Fruit fly (Drosophila melanogaster) whole organism, embryonic: ENCODE data around the gene CG8117.

Experiments used
- Antp ChIP-seq: fragments of 200-800 bp; sonication (Bioruptor generic); optimal IDR thresholded peaks from 3 replicates; lab custom pipeline; 2016; ENCODE audit warnings: missing biosample characterization, missing genetic modification characterization
- B-H1 ChIP-seq: fragments of 200-800 bp; sonication (Bioruptor generic); IDR thresholded peaks from 3 replicates; pipeline ENCODE4 v1.3.6; 2022; ENCODE audit warnings: missing biosample characterization, missing genetic modification characterization
- CG10267 ChIP-seq: fragments of 200-800 bp; sonication (Bioruptor generic); optimal IDR thresholded peaks from 2 replicates; lab custom pipeline; 2018; ENCODE audit warnings: missing biosample characterization, mild to moderate bottlenecking, missing genetic modification characterization, moderate library complexity
- CG11085 ChIP-seq: fragments of 200-800 bp; sonication (Bioruptor generic); IDR thresholded peaks from 2 replicates; pipeline ENCODE4 v1.3.6; 2022; ENCODE audit warnings: missing biosample characterization, missing genetic modification characterization
- CG11456 ChIP-seq: fragments of 200-800 bp; sonication (Bioruptor generic); IDR thresholded peaks from 3 replicates; pipeline ENCODE4 v1.3.6; 2022; ENCODE audit warnings: missing biosample characterization, missing genetic modification characterization
- CG13287 ChIP-seq: fragments of 200-800 bp; sonication (Bioruptor generic); IDR thresholded peaks from 2 replicates; pipeline ENCODE4 v1.3.6; 2022; ENCODE audit warnings: missing biosample characterization, missing genetic modification characterization; ENCODE audit not compliant: partially characterized antibody
- CG16815 ChIP-seq: fragments of 200-800 bp; sonication (Bioruptor generic); optimal IDR thresholded peaks from 3 replicates; lab custom pipeline; 2017; ENCODE audit warnings: missing biosample characterization, mild to moderate bottlenecking, missing genetic modification characterization
- CG16863 ChIP-seq: fragments of 200-800 bp; sonication (Bioruptor generic); optimal IDR thresholded peaks from 3 replicates; lab custom pipeline; 2016; ENCODE audit warnings: missing biosample characterization, missing genetic modification characterization
- CG17328 ChIP-seq: fragments of 200-800 bp; sonication (Bioruptor generic); IDR thresholded peaks from 2 replicates; pipeline ENCODE4 v1.3.6; 2022; ENCODE audit warnings: missing biosample characterization, missing genetic modification characterization
- CG30403 ChIP-seq: fragments of 200-800 bp; sonication (Bioruptor generic); optimal IDR thresholded peaks from 3 replicates; lab custom pipeline; 2016; ENCODE audit warnings: missing biosample characterization, missing genetic modification characterization
- CG32532 ChIP-seq: fragments of 200-800 bp; sonication (Bioruptor generic); IDR thresholded peaks from 2 replicates; pipeline ENCODE4 v1.3.6; 2022; ENCODE audit warnings: missing biosample characterization, missing genetic modification characterization
- CG33213 ChIP-seq: fragments of 200-800 bp; sonication (Bioruptor generic); optimal IDR thresholded peaks from 3 replicates; lab custom pipeline; 2016; ENCODE audit warnings: missing biosample characterization, missing genetic modification characterization
- CG3847 ChIP-seq: fragments of 200-800 bp; sonication (Bioruptor generic); IDR thresholded peaks from 2 replicates; pipeline ENCODE4 v1.3.6; 2022; ENCODE audit warnings: missing biosample characterization, missing genetic modification characterization
- CG8089 ChIP-seq: fragments of 200-800 bp; sonication (Bioruptor generic); optimal IDR thresholded peaks from 3 replicates; lab custom pipeline; 2016; ENCODE audit warnings: missing biosample characterization, missing genetic modification characterization
- CG8388 ChIP-seq: fragments of 200-800 bp; sonication (Bioruptor generic); optimal IDR thresholded peaks from 2 replicates; lab custom pipeline; 2019; ENCODE audit warnings: missing biosample characterization, mild to moderate bottlenecking, missing genetic modification characterization, moderate library complexity
- Chrac-16 ChIP-seq: fragments of 200-800 bp; sonication (Bioruptor generic); optimal IDR thresholded peaks from 3 replicates; lab custom pipeline; 2016; ENCODE audit warnings: missing biosample characterization, missing genetic modification characterization
- Dad ChIP-seq: fragments of 200-800 bp; sonication (Bioruptor generic); optimal IDR thresholded peaks from 3 replicates; lab custom pipeline; 2016; ENCODE audit warnings: missing biosample characterization, missing genetic modification characterization
- Dp ChIP-seq: fragments of 200-800 bp; sonication (Bioruptor generic); optimal IDR thresholded peaks from 2 replicates; lab custom pipeline; 2018; ENCODE audit warnings: missing biosample characterization, mild to moderate bottlenecking, missing genetic modification characterization, moderate library complexity
- Dref ChIP-seq: fragments of 200-800 bp; sonication (Bioruptor generic); IDR thresholded peaks from 2 replicates; pipeline ENCODE4 v1.3.6; 2022; ENCODE audit warnings: missing biosample characterization, missing genetic modification characterization
- Elba2 ChIP-seq: fragments of 200-800 bp; sonication (Bioruptor generic); optimal IDR thresholded peaks from 3 replicates; lab custom pipeline; 2016; ENCODE audit warnings: missing biosample characterization, missing genetic modification characterization
- Ets65A ChIP-seq: fragments of 200-800 bp; sonication (Bioruptor generic); peaks from one replicate; lab custom pipeline; 2016; ENCODE audit warnings: missing biosample characterization, missing genetic modification characterization
- Ets97D ChIP-seq: fragments of 200-800 bp; sonication (Bioruptor generic); optimal IDR thresholded peaks from 3 replicates; lab custom pipeline; 2016; ENCODE audit warnings: missing biosample characterization, missing genetic modification characterization
- Hand ChIP-seq: fragments of 200-800 bp; sonication (Bioruptor generic); optimal IDR thresholded peaks from 2 replicates; lab custom pipeline; 2017; ENCODE audit warnings: mild to moderate bottlenecking, missing biosample characterization, missing genetic modification reagents, missing genetic modification characterization
- Hey ChIP-seq: fragments of 200-800 bp; sonication (Bioruptor generic); optimal IDR thresholded peaks from 3 replicates; lab custom pipeline; 2018; ENCODE audit warnings: missing biosample characterization, mild to moderate bottlenecking, missing genetic modification characterization
- Max ChIP-seq: fragments of 200-800 bp; sonication (Bioruptor generic); optimal IDR thresholded peaks from 2 replicates; lab custom pipeline; 2016; ENCODE audit warnings: missing biosample characterization, mild to moderate bottlenecking, missing genetic modification characterization
- NC2α ChIP-seq: fragments of 200-800 bp; sonication (Bioruptor generic); optimal IDR thresholded peaks from 2 replicates; lab custom pipeline; 2016; ENCODE audit warnings: missing biosample characterization, missing genetic modification characterization
- NK7.1 ChIP-seq: fragments of 200-800 bp; sonication (Bioruptor generic); optimal IDR thresholded peaks from 3 replicates; lab custom pipeline; 2016; ENCODE audit warnings: missing biosample characterization, missing genetic modification characterization
- Opbp ChIP-seq: fragments of 200-800 bp; sonication (Bioruptor generic); IDR thresholded peaks from 3 replicates; pipeline ENCODE4 v1.3.6; 2022; ENCODE audit warnings: missing biosample characterization, missing genetic modification characterization; ENCODE audit not compliant: partially characterized antibody
- PHDP ChIP-seq: fragments of 200-800 bp; sonication (Bioruptor generic); optimal IDR thresholded peaks from 3 replicates; lab custom pipeline; 2018; ENCODE audit warnings: missing biosample characterization, mild to moderate bottlenecking, missing genetic modification characterization, moderate library complexity
- Rfx ChIP-seq: fragments of 200-800 bp; sonication (Bioruptor generic); IDR thresholded peaks from 2 replicates; pipeline ENCODE4 v1.3.6; 2022; ENCODE audit warnings: missing biosample characterization, missing genetic modification characterization
- Scr ChIP-seq: fragments of 200-800 bp; sonication (Bioruptor generic); IDR thresholded peaks from 2 replicates; pipeline ENCODE4 v1.3.6; 2022; ENCODE audit warnings: missing biosample characterization, missing genetic modification characterization; ENCODE audit not compliant: partially characterized antibody
- Trl ChIP-seq, 3 experiments: fragments of >200 bp in 2 of 3; fragments of 200-800 bp in 1 of 3; sonication (Bioruptor generic) in 1 of 3; optimal IDR thresholded peaks; 2 replicates in 1 of 3; 3 replicates in 2 of 3; lab custom pipeline; 2016 to 2017; ENCODE audit warnings: missing biosample characterization in 1 of 3, missing genetic modification characterization in 1 of 3
- al ChIP-seq: fragments of 200-800 bp; sonication (Bioruptor generic); IDR thresholded peaks from 2 replicates; pipeline ENCODE4 v1.3.6; 2022; ENCODE audit warnings: missing biosample characterization, missing genetic modification characterization
- ase ChIP-seq: fragments of 200-800 bp; sonication (Bioruptor generic); IDR thresholded peaks from 3 replicates; pipeline ENCODE4 v1.3.6; 2022; ENCODE audit warnings: missing biosample characterization, missing genetic modification characterization
- bcd ChIP-seq: fragments of 200-800 bp; sonication (Bioruptor generic); optimal IDR thresholded peaks from 2 replicates; lab custom pipeline; 2017; ENCODE audit warnings: missing biosample characterization, mild to moderate bottlenecking, missing genetic modification characterization
- dmrt99B ChIP-seq: fragments of 200-800 bp; sonication (Bioruptor generic); optimal IDR thresholded peaks from 2 replicates; lab custom pipeline; 2018; ENCODE audit warnings: missing biosample characterization, mild to moderate bottlenecking, missing genetic modification characterization, moderate library complexity
- fd102C ChIP-seq: fragments of 200-800 bp; sonication (Bioruptor generic); optimal IDR thresholded peaks from 2 replicates; lab custom pipeline; 2018; ENCODE audit warnings: missing biosample characterization, mild to moderate bottlenecking, missing genetic modification characterization, moderate library complexity
- gem ChIP-seq: fragments of 200-800 bp; sonication (Bioruptor generic); optimal IDR thresholded peaks from 2 replicates; lab custom pipeline; 2019; ENCODE audit warnings: missing biosample characterization, mild to moderate bottlenecking, missing genetic modification characterization, moderate library complexity
- inv ChIP-seq: fragments of 200-800 bp; sonication (Bioruptor generic); IDR thresholded peaks from 2 replicates; pipeline ENCODE4 v1.3.6; 2022; ENCODE audit warnings: missing biosample characterization, missing genetic modification characterization; ENCODE audit not compliant: partially characterized antibody
- mirr ChIP-seq: fragments of 200-800 bp; sonication (Bioruptor generic); optimal IDR thresholded peaks from 3 replicates; lab custom pipeline; 2018; ENCODE audit warnings: missing biosample characterization, mild to moderate bottlenecking, missing genetic modification characterization
- prd ChIP-seq, 3 experiments: fragments of >200 bp in 2 of 3; fragments of 200-800 bp in 1 of 3; sonication (Bioruptor generic) in 1 of 3; optimal IDR thresholded peaks in 2 of 3; IDR thresholded peaks in 1 of 3; 2 replicates in 2 of 3; 3 replicates in 1 of 3; pipeline versions ENCODE4 v1.3.6 to Lab custom; 2017 to 2022; ENCODE audit warnings: missing biosample characterization in 1 of 3, missing genetic modification characterization in 1 of 3
- rib ChIP-seq: fragments of 200-800 bp; sonication (Bioruptor generic); IDR thresholded peaks from 2 replicates; pipeline ENCODE4 v1.3.6; 2022; ENCODE audit warnings: missing biosample characterization, missing genetic modification characterization
- ro ChIP-seq: fragments of 200-800 bp; sonication (Bioruptor generic); IDR thresholded peaks from 2 replicates; pipeline ENCODE4 v1.3.6; 2022; ENCODE audit warnings: missing biosample characterization, missing genetic modification characterization
- sens ChIP-seq: fragments of 200-800 bp; sonication (Bioruptor generic); peaks from one replicate; lab custom pipeline; 2016; ENCODE audit warnings: missing biosample characterization, missing genetic modification characterization
- stwl ChIP-seq: fragments of 200-800 bp; sonication (Bioruptor generic); optimal IDR thresholded peaks from 3 replicates; lab custom pipeline; 2018; ENCODE audit warnings: missing biosample characterization, mild to moderate bottlenecking, missing genetic modification characterization, moderate library complexity
- trem ChIP-seq: fragments of 200-800 bp; optimal IDR thresholded peaks from 3 replicates; lab custom pipeline; 2019; ENCODE audit warnings: missing biosample characterization, mild to moderate bottlenecking, missing genetic modification characterization, moderate library complexity
- tup ChIP-seq: fragments of 200-800 bp; sonication (Bioruptor generic); optimal IDR thresholded peaks from 2 replicates; lab custom pipeline; 2016; ENCODE audit warnings: missing biosample characterization, mild to moderate bottlenecking, missing genetic modification characterization, moderate library complexity
- unpg ChIP-seq: fragments of 200-800 bp; sonication (Bioruptor generic); optimal IDR thresholded peaks from 3 replicates; lab custom pipeline; 2018; ENCODE audit warnings: missing biosample characterization, mild to moderate bottlenecking, missing genetic modification characterization, moderate library complexity
- wdn ChIP-seq: fragments of 200-800 bp; sonication (Bioruptor generic); IDR thresholded peaks from 2 replicates; pipeline ENCODE4 v1.3.6; 2022; ENCODE audit warnings: missing biosample characterization, missing genetic modification characterization
- zen ChIP-seq: fragments of 200-800 bp; sonication (Bioruptor generic); optimal IDR thresholded peaks from 3 replicates; lab custom pipeline; 2018; ENCODE audit warnings: missing biosample characterization, mild to moderate bottlenecking, missing genetic modification characterization, moderate library complexity

CG8117 gene

dm6 chrX:15653364-15653809 is 9.4 kb downstream of the CG8117 start (continued):
- TF ChIP-seq Elba2 (GFP tag; lab: Kevin White, UChicago): no peak
- no peak for TF ChIP-seq Dref
- TF ChIP-seq CG13287: peak; percentile 57
- TF ChIP-seq dmrt99B (tag; lab: Kevin White, UChicago): peak; percentile 26
- TF ChIP-seq CG10267 (tag; lab: Kevin White, UChicago): peak; percentile 38
- peak; percentile 11 for TF ChIP-seq sens
- peak; percentile 36; the same call in 1 of the 2 replicates for TF ChIP-seq CG3847 (GFP tag; lab: Robert Waterston, UW)
- TF ChIP-seq Dp (GFP tag; lab: Kevin White, UChicago): peak; percentile 22
- TF ChIP-seq NK7.1 (GFP tag; lab: Kevin White, UChicago): no peak
- TF ChIP-seq unpg: peak; percentile 32
- no peak for TF ChIP-seq Opbp (GFP tag; lab: Robert Waterston, UW)
- peak; percentile 28 for TF ChIP-seq Antp (GFP tag; lab: Kevin White, UChicago)
- no peak for TF ChIP-seq CG17328 (GFP tag; lab: Robert Waterston, UW)
- peak; percentile 72 for TF ChIP-seq Rfx
- TF ChIP-seq gem (tag; lab: Kevin White, UChicago): peak; percentile 44
- TF ChIP-seq trem (tag; lab: Kevin White, UChicago): peak; percentile 9
- TF ChIP-seq CG33213 (GFP tag; lab: Kevin White, UChicago): peak; percentile 50
- no peak for TF ChIP-seq NC2α (GFP tag; lab: Kevin White, UChicago)
- TF ChIP-seq CG30403: peak; percentile 51
- peak; percentile 94 for TF ChIP-seq Ets65A (GFP tag; lab: Kevin White, UChicago)
- no peak for TF ChIP-seq Dad (GFP tag; lab: Kevin White, UChicago)
- TF ChIP-seq prd (optimal IDR thresholded peaks at IDR 0.05; lab: Kevin White, UChicago): no peak
- TF ChIP-seq prd (GFP tag; IDR thresholded peaks at IDR 0.05; lab: Robert Waterston, UW): peak; percentile 48; the same call in 2 of the 3 replicates
- no peak for TF ChIP-seq CG8388
- no peak for TF ChIP-seq Trl (optimal IDR thresholded peaks at IDR 0.05; lab: Kevin White, UChicago)
- TF ChIP-seq Trl (GFP tag; optimal IDR thresholded peaks at IDR 0.05; lab: Kevin White, UChicago): peak; percentile 29
- TF ChIP-seq bcd: peak; percentile 25
- peak; percentile 54 for TF ChIP-seq stwl (tag; lab: Kevin White, UChicago)
- no peak for TF ChIP-seq ro (GFP tag; lab: Robert Waterston, UW)
- TF ChIP-seq wdn: no peak
- TF ChIP-seq CG11085 (GFP tag; lab: Robert Waterston, UW): 0 out of 2 replicates have a peak, but pooled peaks have one; percentile 35
- TF ChIP-seq CG11456 (GFP tag; lab: Robert Waterston, UW): peak; percentile 87
- peak; percentile 46; the same call in 1 of the 3 replicates for TF ChIP-seq ase
- TF ChIP-seq CG8089 (GFP tag; lab: Kevin White, UChicago): peak; percentile 42
- TF ChIP-seq CG16863: peak; percentile 29
- no peak for TF ChIP-seq Hey (tag; lab: Kevin White, UChicago)
- TF ChIP-seq zen: peak; percentile 61
- no peak for TF ChIP-seq Hand (GFP tag; lab: Kevin White, UChicago)
- TF ChIP-seq mirr: no peak
- peak; percentile 69 for TF ChIP-seq Scr (GFP tag; lab: Robert Waterston, UW)
- no peak for TF ChIP-seq tup (GFP tag; lab: Kevin White, UChicago)
- no peak for TF ChIP-seq Max (GFP tag; lab: Kevin White, UChicago)
- no peak for TF ChIP-seq B-H1 (GFP tag; lab: Robert Waterston, UW)
- no peak for TF ChIP-seq rib (GFP tag; lab: Robert Waterston, UW)
- peak; percentile 43 for TF ChIP-seq Chrac-16 (GFP tag; lab: Kevin White, UChicago)
- TF ChIP-seq PHDP: no peak
- no peak for TF ChIP-seq fd102C (GFP tag; lab: Kevin White, UChicago)
- no peak for TF ChIP-seq Ets97D (GFP tag; lab: Kevin White, UChicago)
- TF ChIP-seq CG32532 (GFP tag; lab: Robert Waterston, UW): peak; percentile 80
- no peak for TF ChIP-seq al
- peak; percentile 54 for TF ChIP-seq inv (GFP tag; lab: Robert Waterston, UW)
- no peak for TF ChIP-seq CG16815 (GFP tag; lab: Kevin White, UChicago)
